Worm (Caenorhabditis elegans): ENCODE data around the gene nfyb-1.

The nfyb-1 gene

DNA sequence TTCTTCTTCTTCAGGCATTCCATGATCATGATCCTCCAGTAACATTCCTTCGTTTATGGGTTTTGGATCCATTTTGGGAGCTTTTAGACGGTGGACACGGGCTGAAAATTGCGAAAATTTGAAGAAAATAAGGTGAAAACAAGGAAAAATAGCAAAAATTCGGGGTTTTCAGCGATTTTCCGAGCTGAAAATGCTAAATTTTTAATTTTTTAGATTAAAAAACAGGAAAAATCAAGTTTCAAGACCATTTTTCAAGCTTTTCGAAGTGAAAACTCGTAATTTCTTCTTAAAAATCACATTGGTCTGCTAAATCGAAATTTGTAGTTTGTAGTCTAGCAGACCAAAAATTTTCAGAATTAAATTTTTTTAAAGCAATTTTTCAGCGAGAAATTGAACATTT, at the start of gene nfyb-1:
Gene nfyb-1 (minus strand): TSS at position 101 of the 400 bp plus-strand sequence.
- no peak for TF ChIP-seq cog-1 (tag; optimal IDR thresholded peaks at IDR 0.05)
- TF ChIP-seq flt-1 (GFP tag; IDR thresholded peaks at IDR 0.05), result no peak
- TF ChIP-seq med-1 (GFP tag; optimal IDR thresholded peaks at IDR 0.05; ENCODE audit: insufficient read depth), result no peak
- TF ChIP-seq ztf-29 (GFP tag; IDR thresholded peaks at IDR 0.05), result no peak
- no peak for TF ChIP-seq ref-1 (GFP tag; conservative IDR thresholded peaks at IDR 0.05)
- TF ChIP-seq tab-1 (GFP tag; IDR thresholded peaks at IDR 0.05), result no peak
- no peak for TF ChIP-seq ztf-23 (GFP tag; IDR thresholded peaks at IDR 0.05)
- no peak for TF ChIP-seq klf-2 (GFP tag; conservative IDR thresholded peaks at IDR 0.05)
- TF ChIP-seq T22C8.4 (GFP tag; IDR thresholded peaks at IDR 0.05), result no peak

DNA sequence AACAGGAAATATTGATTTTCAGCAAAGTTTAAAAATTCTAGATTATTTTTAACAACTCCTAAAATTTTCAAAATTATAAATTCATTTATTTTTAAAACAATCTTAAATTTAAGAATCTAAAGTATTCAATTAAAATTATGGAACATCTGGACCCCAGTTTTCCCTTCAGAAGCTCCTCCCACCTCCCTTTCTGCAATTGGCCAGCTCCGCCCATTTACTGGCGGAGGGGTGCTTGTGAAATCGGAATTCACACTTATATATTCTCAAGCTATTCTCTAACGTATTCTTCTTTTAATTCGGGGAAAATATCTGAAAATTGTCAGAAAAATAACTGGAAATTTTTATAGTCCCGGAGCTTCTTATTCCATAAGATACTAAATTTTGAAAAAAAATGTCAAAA, 48.6 kb upstream of the nfyb-1 start, which contains the start of gene mab-9:
Gene mab-9 (plus strand): TSS at position 260 of the 400 bp plus-strand sequence.
- TF ChIP-seq klf-2 (GFP tag; conservative IDR thresholded peaks at IDR 0.05), result no peak
- no peak for TF ChIP-seq med-1 (GFP tag; optimal IDR thresholded peaks at IDR 0.05; ENCODE audit: insufficient read depth)
- no peak for TF ChIP-seq cog-1 (tag; optimal IDR thresholded peaks at IDR 0.05)
- TF ChIP-seq ref-1 (GFP tag; conservative IDR thresholded peaks at IDR 0.05), result no peak
- no peak for TF ChIP-seq tab-1 (GFP tag; IDR thresholded peaks at IDR 0.05)
- no peak for TF ChIP-seq ztf-23 (GFP tag; IDR thresholded peaks at IDR 0.05)
- TF ChIP-seq flt-1 (GFP tag; IDR thresholded peaks at IDR 0.05), result no peak
- TF ChIP-seq ztf-29 (GFP tag; IDR thresholded peaks at IDR 0.05), result no peak
- no peak for TF ChIP-seq T22C8.4 (GFP tag; IDR thresholded peaks at IDR 0.05)

DNA sequence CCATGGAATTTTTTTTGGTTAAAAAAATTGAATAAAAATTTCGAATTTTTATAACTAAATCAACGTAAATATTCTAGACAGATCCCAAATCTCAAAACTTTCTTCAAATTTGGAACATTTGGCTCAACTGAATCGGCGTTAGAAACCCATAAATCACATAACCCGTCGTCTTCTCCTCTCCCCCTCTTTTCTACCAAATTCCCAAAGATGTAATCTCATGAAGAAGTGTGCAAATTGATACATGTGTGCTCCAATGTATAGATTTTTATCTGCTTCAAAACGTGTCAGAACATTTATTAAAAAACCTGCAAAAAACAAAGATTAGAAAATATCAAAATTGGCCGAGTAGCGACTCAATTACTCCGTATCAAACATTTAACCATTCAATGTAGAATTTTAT, 45.5 kb upstream of the nfyb-1 start:
- TF ChIP-seq cog-1 (tag; optimal IDR thresholded peaks at IDR 0.05), result no peak
- TF ChIP-seq ztf-29 (GFP tag; IDR thresholded peaks at IDR 0.05), result no peak
- no peak for TF ChIP-seq ztf-23 (GFP tag; IDR thresholded peaks at IDR 0.05)
- TF ChIP-seq ref-1 (GFP tag; conservative IDR thresholded peaks at IDR 0.05), result no peak
- TF ChIP-seq T22C8.4 (GFP tag; IDR thresholded peaks at IDR 0.05), result no peak
- no peak for TF ChIP-seq med-1 (GFP tag; optimal IDR thresholded peaks at IDR 0.05; ENCODE audit: insufficient read depth)
- no peak for TF ChIP-seq flt-1 (GFP tag; IDR thresholded peaks at IDR 0.05)
- no peak for TF ChIP-seq tab-1 (GFP tag; IDR thresholded peaks at IDR 0.05)
- TF ChIP-seq klf-2 (GFP tag; conservative IDR thresholded peaks at IDR 0.05), result no peak

DNA sequence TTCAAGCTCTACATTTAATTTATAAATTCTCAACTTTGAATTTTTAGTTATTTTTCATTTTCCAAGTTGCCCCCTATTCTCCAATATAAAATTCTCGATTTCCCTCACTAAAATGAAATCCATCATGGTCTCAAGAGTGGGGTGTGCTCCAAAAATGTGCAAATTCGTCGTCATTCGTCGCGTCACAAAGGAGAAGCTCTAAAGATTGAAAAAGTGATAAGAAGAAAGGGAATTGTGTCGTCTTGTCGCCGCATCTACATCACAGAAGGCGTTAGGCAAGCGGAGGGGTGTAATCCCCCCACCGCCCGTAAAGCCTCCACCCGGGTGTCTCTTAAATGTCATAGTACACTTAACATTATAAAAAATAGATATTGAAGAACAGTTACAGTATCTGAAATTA, 44.8 kb upstream of the nfyb-1 start:
- TF ChIP-seq T22C8.4 (GFP tag; IDR thresholded peaks at IDR 0.05) (no peak), ref-1 (GFP tag; conservative IDR thresholded peaks at IDR 0.05) (no peak), flt-1 (GFP tag; IDR thresholded peaks at IDR 0.05) (no peak), cog-1 (tag; optimal IDR thresholded peaks at IDR 0.05) (no peak), ztf-29 (GFP tag; IDR thresholded peaks at IDR 0.05) (no peak), ztf-23 (GFP tag; IDR thresholded peaks at IDR 0.05) (no peak), med-1 (GFP tag; optimal IDR thresholded peaks at IDR 0.05; ENCODE audit: insufficient read depth) (no peak), tab-1 (GFP tag; IDR thresholded peaks at IDR 0.05) (no peak), klf-2 (GFP tag; conservative IDR thresholded peaks at IDR 0.05) (no peak)

DNA sequence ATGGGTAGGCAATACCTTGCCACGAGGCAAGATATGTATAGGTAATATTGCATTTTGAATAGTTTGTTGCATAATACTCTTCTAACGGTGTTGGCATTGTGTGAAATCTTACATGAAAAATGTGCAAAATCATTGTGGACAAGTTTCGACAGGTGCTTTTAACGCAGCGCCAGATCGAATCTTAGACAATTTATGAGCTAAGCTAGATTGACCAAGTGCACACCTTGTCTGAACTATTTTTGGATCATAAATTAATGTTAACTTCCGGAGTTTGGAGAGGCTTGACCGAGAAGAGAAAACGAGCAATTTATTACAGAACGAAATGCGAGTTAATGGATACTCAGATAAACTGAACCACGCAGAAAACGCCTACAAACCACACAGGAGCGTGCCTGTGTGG, 42.1 kb upstream of the nfyb-1 start, which contains the start of gene srh-105:
Gene srh-105 (minus strand): TSS at position 101 of the 400 bp plus-strand sequence.
- TF ChIP-seq ztf-23 (GFP tag; IDR thresholded peaks at IDR 0.05), result no peak
- TF ChIP-seq ztf-29 (GFP tag; IDR thresholded peaks at IDR 0.05), result no peak
- TF ChIP-seq med-1 (GFP tag; optimal IDR thresholded peaks at IDR 0.05; ENCODE audit: insufficient read depth), result no peak
- no peak for TF ChIP-seq ref-1 (GFP tag; conservative IDR thresholded peaks at IDR 0.05)
- TF ChIP-seq tab-1 (GFP tag; IDR thresholded peaks at IDR 0.05), result no peak
- no peak for TF ChIP-seq flt-1 (GFP tag; IDR thresholded peaks at IDR 0.05)
- TF ChIP-seq cog-1 (tag; optimal IDR thresholded peaks at IDR 0.05), result no peak
- no peak for TF ChIP-seq klf-2 (GFP tag; conservative IDR thresholded peaks at IDR 0.05)
- TF ChIP-seq T22C8.4 (GFP tag; IDR thresholded peaks at IDR 0.05), result no peak

DNA sequence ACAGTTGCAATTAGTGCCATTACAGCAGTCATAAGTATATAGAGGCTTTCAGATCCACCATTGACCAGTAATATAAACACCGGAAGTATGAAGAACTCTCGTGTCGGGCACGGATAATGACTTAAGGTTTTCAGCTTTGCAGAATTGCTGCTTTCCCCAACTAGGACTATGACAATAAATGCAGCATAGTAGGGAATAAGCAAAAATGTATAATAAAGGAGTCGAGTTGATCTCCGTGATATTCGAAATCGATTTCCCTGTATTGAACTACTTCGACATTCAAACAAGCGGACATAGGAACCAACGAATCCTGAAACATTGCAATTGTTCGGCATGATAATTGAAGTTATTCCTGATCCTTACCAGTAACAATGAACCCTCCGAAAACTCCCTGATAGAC, 41.4 kb upstream of the nfyb-1 start:
- TF ChIP-seq ztf-29 (GFP tag; IDR thresholded peaks at IDR 0.05) (no peak), ref-1 (GFP tag; conservative IDR thresholded peaks at IDR 0.05) (no peak), ztf-23 (GFP tag; IDR thresholded peaks at IDR 0.05) (no peak), flt-1 (GFP tag; IDR thresholded peaks at IDR 0.05) (no peak), med-1 (GFP tag; optimal IDR thresholded peaks at IDR 0.05; ENCODE audit: insufficient read depth) (no peak), klf-2 (GFP tag; conservative IDR thresholded peaks at IDR 0.05) (no peak), T22C8.4 (GFP tag; IDR thresholded peaks at IDR 0.05) (no peak), tab-1 (GFP tag; IDR thresholded peaks at IDR 0.05) (no peak), cog-1 (tag; optimal IDR thresholded peaks at IDR 0.05) (no peak)

DNA sequence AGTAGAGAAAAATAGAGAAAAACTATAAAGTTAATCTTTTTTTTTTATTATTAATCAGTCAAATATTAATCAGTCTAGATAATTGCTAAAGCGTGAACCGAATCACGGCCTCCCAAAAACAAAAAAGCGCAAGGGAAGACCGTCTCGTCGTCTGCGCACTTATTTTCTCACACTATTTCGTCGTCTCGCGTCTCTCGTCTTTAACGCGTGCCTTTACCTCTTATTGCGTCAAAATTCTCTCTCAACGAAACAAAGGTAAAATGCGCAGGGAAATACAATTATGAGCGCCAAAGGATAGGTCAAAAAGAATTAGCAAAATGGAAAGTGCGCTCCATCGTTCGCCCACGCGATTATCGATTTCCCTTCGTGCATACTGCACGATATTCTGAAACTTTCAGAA, 38.9 kb upstream of the nfyb-1 start:
- no peak for TF ChIP-seq ref-1 (GFP tag; conservative IDR thresholded peaks at IDR 0.05)
- TF ChIP-seq T22C8.4 (GFP tag; IDR thresholded peaks at IDR 0.05), result no peak
- TF ChIP-seq ztf-23 (GFP tag; IDR thresholded peaks at IDR 0.05), result no peak
- no peak for TF ChIP-seq tab-1 (GFP tag; IDR thresholded peaks at IDR 0.05)
- no peak for TF ChIP-seq cog-1 (tag; optimal IDR thresholded peaks at IDR 0.05)
- no peak for TF ChIP-seq ztf-29 (GFP tag; IDR thresholded peaks at IDR 0.05)
- TF ChIP-seq klf-2 (GFP tag; conservative IDR thresholded peaks at IDR 0.05), result no peak
- no peak for TF ChIP-seq med-1 (GFP tag; optimal IDR thresholded peaks at IDR 0.05; ENCODE audit: insufficient read depth)
- TF ChIP-seq flt-1 (GFP tag; IDR thresholded peaks at IDR 0.05), result 0 out of 2 replicates have a peak, but pooled peaks have one; percentile 35

DNA sequence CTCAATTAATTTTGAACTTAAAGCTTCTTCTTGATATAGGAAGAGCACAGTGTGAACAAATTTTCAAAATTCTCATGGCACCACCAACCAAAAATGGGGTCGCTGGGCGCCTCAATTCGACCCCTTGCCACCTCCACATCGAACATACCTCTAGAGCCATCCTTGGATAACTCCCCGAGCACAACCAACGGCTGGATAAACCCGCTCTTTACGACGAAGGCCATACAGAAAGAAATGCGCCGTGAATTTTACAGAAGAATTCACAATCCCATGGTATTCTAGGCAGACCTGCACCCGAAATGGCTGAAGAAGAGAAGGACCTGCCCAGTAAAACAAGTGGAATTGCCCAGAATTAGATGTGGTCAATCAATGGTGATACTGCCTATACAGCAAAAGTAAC, 35.5 kb upstream of the nfyb-1 start:
- TF ChIP-seq klf-2 (GFP tag; conservative IDR thresholded peaks at IDR 0.05) (no peak), ztf-23 (GFP tag; IDR thresholded peaks at IDR 0.05) (no peak), med-1 (GFP tag; optimal IDR thresholded peaks at IDR 0.05; ENCODE audit: insufficient read depth) (no peak), flt-1 (GFP tag; IDR thresholded peaks at IDR 0.05) (no peak)

DNA sequence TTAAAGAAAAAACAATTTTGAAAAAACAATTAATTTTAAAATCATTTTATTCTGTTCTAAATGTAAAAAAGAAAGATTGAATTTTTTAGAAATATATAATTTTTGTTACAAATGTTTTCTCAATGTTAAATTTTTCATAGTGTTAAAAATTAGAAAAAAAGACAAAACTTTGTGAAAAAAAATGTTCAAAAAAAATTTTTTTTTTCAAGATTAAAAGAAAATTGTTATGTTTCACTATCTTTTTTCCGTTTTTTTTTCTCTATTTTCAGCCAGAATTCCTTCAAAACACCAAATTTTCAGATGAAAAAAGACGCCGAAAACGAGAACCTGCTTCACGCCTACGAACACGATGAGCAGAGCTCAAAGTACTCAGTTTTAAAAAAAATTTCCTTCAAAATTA, 28.0 kb upstream of the nfyb-1 start, which contains the start of gene sms-5:
Gene sms-5 (plus strand): TSS at position 301 of the 400 bp plus-strand sequence.
- TF ChIP-seq klf-2 (GFP tag; conservative IDR thresholded peaks at IDR 0.05), result no peak
- no peak for TF ChIP-seq med-1 (GFP tag; optimal IDR thresholded peaks at IDR 0.05; ENCODE audit: insufficient read depth)
- TF ChIP-seq cog-1 (tag; optimal IDR thresholded peaks at IDR 0.05), result no peak

DNA sequence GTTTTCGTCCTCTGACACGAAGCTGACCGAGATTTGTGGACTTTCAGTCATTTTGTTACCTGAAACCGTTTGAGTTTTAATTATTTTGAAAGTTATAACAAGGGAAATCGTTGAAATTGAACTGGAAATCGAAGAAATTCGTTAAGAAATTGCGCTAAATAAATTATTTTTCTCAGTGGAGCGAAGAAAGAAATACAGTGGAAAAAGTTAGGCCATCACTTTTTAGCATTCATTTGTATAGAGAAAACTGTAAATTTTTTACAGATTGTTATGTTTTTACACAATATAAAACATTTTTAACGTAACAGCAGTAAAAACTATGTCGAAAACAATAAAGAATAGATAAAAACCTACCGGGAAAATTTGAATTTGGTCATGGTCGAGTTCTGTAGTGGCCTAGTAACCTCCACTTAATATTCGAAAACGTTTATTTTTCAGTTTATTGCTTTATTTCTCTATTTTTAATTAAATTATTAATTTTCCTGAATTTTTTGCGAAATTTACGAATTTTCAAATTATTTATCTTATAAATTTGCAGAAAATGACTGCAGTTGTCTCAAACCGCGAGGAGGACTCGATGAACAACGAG, 17.3 kb upstream of the nfyb-1 start, which contains the start of the genes gldi-1 and prp-21:
Gene gldi-1 (minus strand): TSS at position 51 of the 589 bp plus-strand sequence.
Gene prp-21 (plus strand): TSS at position 539 of the 589 bp plus-strand sequence.
- TF ChIP-seq flt-1 (GFP tag; IDR thresholded peaks at IDR 0.05), result no peak
- no peak for TF ChIP-seq T22C8.4 (GFP tag; IDR thresholded peaks at IDR 0.05)
- no peak for TF ChIP-seq ref-1 (GFP tag; conservative IDR thresholded peaks at IDR 0.05)
- no peak for TF ChIP-seq ztf-29 (GFP tag; IDR thresholded peaks at IDR 0.05)
- TF ChIP-seq med-1 (GFP tag; optimal IDR thresholded peaks at IDR 0.05; ENCODE audit: insufficient read depth), result no peak
- no peak for TF ChIP-seq tab-1 (GFP tag; IDR thresholded peaks at IDR 0.05)
- no peak for TF ChIP-seq cog-1 (tag; optimal IDR thresholded peaks at IDR 0.05)
- TF ChIP-seq ztf-23 (GFP tag; IDR thresholded peaks at IDR 0.05), result no peak
- no peak for TF ChIP-seq klf-2 (GFP tag; conservative IDR thresholded peaks at IDR 0.05)

Measured in whole organism, midembryonic.